Worm (Caenorhabditis elegans) whole organism, L3 larva: ENCODE data around the gene T05A7.11.

ENCODE experiments used
- ceh-82 ChIP-seq: fragments of 150-350 bp; optimal IDR thresholded peaks from 2 replicates; lab custom pipeline; 2014; ENCODE audit warnings: missing biosample characterization, missing genetic modification characterization
- ztf-11 ChIP-seq: fragments of 150-350 bp; optimal IDR thresholded peaks from 2 replicates; lab custom pipeline; 2014; ENCODE audit warnings: missing biosample characterization, missing genetic modification characterization

ce11 chrII:4657370-4657769 is 7.9 kb downstream of the T05A7.11 start:
- no peak for TF ChIP-seq ztf-11 (tag; lab: Kevin White, UChicago)
- TF ChIP-seq ceh-82: no peak
